Worm (Caenorhabditis elegans) whole organism, L1 larva: ENCODE measurements around the gene ucr-2.1.

Experiments used
- ceh-90 ChIP-seq: sonication (generic microtip); optimal IDR thresholded peaks from 2 replicates; lab custom pipeline; 2016; ENCODE audit warnings: missing genetic modification characterization, missing compliant biosample characterization
- nhr-11 ChIP-seq: fragments of 150-350 bp; optimal IDR thresholded peaks from 2 replicates; lab custom pipeline; 2014; ENCODE audit warnings: missing biosample characterization, missing genetic modification characterization
- tbx-2 ChIP-seq: sonication (generic microtip); optimal IDR thresholded peaks from 2 replicates; lab custom pipeline; 2016; ENCODE audit warnings: missing genetic modification characterization, missing compliant biosample characterization
- unc-62 ChIP-seq: fragments of 150-350 bp; optimal IDR thresholded peaks from 2 replicates; lab custom pipeline; 2014; ENCODE audit warnings: missing biosample characterization, missing genetic modification reagents, missing genetic modification characterization
- zag-1 ChIP-seq: fragments of 150-350 bp; optimal IDR thresholded peaks from 2 replicates; lab custom pipeline; 2014; ENCODE audit warnings: missing biosample characterization, missing genetic modification characterization

DNA sequence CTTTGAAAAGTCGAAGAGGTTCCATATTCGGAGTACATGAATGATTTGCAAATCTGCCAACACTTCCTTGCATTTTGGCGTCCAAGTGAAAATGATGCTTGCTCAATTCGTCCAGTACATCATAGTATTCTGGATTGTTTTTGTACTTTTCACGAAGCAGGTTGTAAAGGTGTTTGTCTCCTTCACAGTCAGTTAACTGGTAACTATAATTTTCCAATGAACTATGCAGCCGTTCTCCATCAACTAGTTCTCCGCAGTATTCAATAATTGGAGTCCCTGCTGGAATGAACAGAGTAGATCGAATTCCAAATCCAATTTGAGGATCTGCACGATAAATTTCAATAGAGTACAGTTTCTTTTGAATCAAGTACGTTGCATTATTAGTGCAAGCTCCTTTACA lies 46.9 kb upstream of the ucr-2.1 start:
- TF ChIP-seq zag-1 (tag; lab: Kevin White, UChicago) (no peak), nhr-11 (tag; lab: Kevin White, UChicago) (no peak), unc-62 (GFP tag; lab: Kevin White, UChicago) (no peak), ceh-90 (tag; lab: Kevin White, UChicago) (no peak), tbx-2 (tag; lab: Kevin White, UChicago) (no peak)
